Fruit fly (Drosophila melanogaster) whole organism, embryonic: ENCODE results near the gene CG14659.

Experiments used
- Adf1 ChIP-seq: fragments of 200-800 bp; sonication (Bioruptor generic); IDR thresholded peaks from 2 replicates; pipeline ENCODE4 v1.3.6; 2022; ENCODE audit warnings: missing biosample characterization, missing genetic modification characterization
- Bgb ChIP-seq: fragments of 200-800 bp; sonication (Bioruptor generic); IDR thresholded peaks from 2 replicates; pipeline ENCODE4 v1.3.6; 2022; ENCODE audit warnings: missing biosample characterization, missing genetic modification characterization; ENCODE audit not compliant: partially characterized antibody
- Blimp-1 ChIP-seq: fragments of 200-800 bp; sonication (Bioruptor generic); optimal IDR thresholded peaks from 3 replicates; lab custom pipeline; 2018; ENCODE audit warnings: missing biosample characterization, missing genetic modification characterization, mild to moderate bottlenecking, moderate library complexity, missing genetic modification reagents
- CG10462 ChIP-seq: fragments of 200-800 bp; sonication (Bioruptor generic); optimal IDR thresholded peaks from 2 replicates; lab custom pipeline; 2016; ENCODE audit warnings: missing biosample characterization, missing genetic modification characterization
- CG12155 ChIP-seq: fragments of 200-800 bp; sonication (Bioruptor generic); optimal IDR thresholded peaks from 3 replicates; lab custom pipeline; 2016; ENCODE audit warnings: missing biosample characterization, missing genetic modification characterization
- CG12219 ChIP-seq: fragments of 200-800 bp; sonication (Bioruptor generic); optimal IDR thresholded peaks from 3 replicates; lab custom pipeline; 2018; ENCODE audit warnings: missing biosample characterization, mild to moderate bottlenecking, missing genetic modification characterization
- CG13296 ChIP-seq: fragments of 200-800 bp; sonication (Bioruptor generic); optimal IDR thresholded peaks from 3 replicates; lab custom pipeline; 2018; ENCODE audit warnings: missing biosample characterization, mild to moderate bottlenecking, missing genetic modification characterization
- CG1603 ChIP-seq: fragments of 200-800 bp; sonication (Bioruptor generic); optimal IDR thresholded peaks from 2 replicates; lab custom pipeline; 2019; ENCODE audit warnings: missing biosample characterization, mild to moderate bottlenecking, missing genetic modification characterization, moderate library complexity
- CG17612 ChIP-seq: fragments of 200-800 bp; sonication (Bioruptor generic); IDR thresholded peaks from 2 replicates; pipeline ENCODE4 v1.3.6; 2022; ENCODE audit warnings: missing biosample characterization, missing genetic modification characterization
- CG2199 ChIP-seq: fragments of 200-800 bp; sonication (Bioruptor generic); IDR thresholded peaks from 3 replicates; pipeline ENCODE4 v1.3.6; 2022; ENCODE audit warnings: missing biosample characterization, missing genetic modification characterization
- CG3163 ChIP-seq: fragments of 200-800 bp; sonication (Bioruptor generic); optimal IDR thresholded peaks from 3 replicates; lab custom pipeline; 2016; ENCODE audit warnings: missing biosample characterization, missing genetic modification characterization
- CG32767 ChIP-seq: fragments of 200-800 bp; sonication (Bioruptor generic); IDR thresholded peaks from 2 replicates; pipeline ENCODE4 v1.3.6; 2022; ENCODE audit warnings: missing biosample characterization, missing genetic modification characterization
- CG34224 ChIP-seq: fragments of 200-800 bp; sonication (Bioruptor generic); IDR thresholded peaks from 3 replicates; pipeline ENCODE4 v1.3.6; 2022; ENCODE audit warnings: missing biosample characterization, missing genetic modification characterization; ENCODE audit not compliant: partially characterized antibody
- CG34422 ChIP-seq: fragments of 200-800 bp; sonication (Bioruptor generic); IDR thresholded peaks from 3 replicates; pipeline ENCODE4 v1.3.6; 2022; ENCODE audit warnings: missing biosample characterization, missing genetic modification characterization
- CG6791 ChIP-seq: fragments of 200-800 bp; sonication (Bioruptor generic); IDR thresholded peaks from 3 replicates; pipeline ENCODE4 v1.3.6; 2022; ENCODE audit warnings: missing biosample characterization, missing genetic modification characterization; ENCODE audit not compliant: partially characterized antibody
- CG7987 ChIP-seq: fragments of 200-800 bp; sonication (Bioruptor generic); optimal IDR thresholded peaks from 2 replicates; lab custom pipeline; 2018; ENCODE audit warnings: missing biosample characterization, mild to moderate bottlenecking, missing genetic modification characterization, moderate library complexity
- CG9932 ChIP-seq: fragments of 200-800 bp; sonication (Bioruptor generic); IDR thresholded peaks from 2 replicates; pipeline ENCODE4 v1.3.6; 2022; ENCODE audit warnings: missing biosample characterization, missing genetic modification characterization
- Deaf1 ChIP-seq: fragments of 200-800 bp; optimal IDR thresholded peaks from 3 replicates; lab custom pipeline; 2019; ENCODE audit warnings: missing biosample characterization, mild to moderate bottlenecking, missing genetic modification characterization, moderate library complexity
- Hmr ChIP-seq: fragments of 200-800 bp; sonication (Bioruptor generic); optimal IDR thresholded peaks from 3 replicates; lab custom pipeline; 2017; ENCODE audit warnings: mild to moderate bottlenecking, missing biosample characterization, missing genetic modification reagents, missing genetic modification characterization
- Rfx ChIP-seq: fragments of 200-800 bp; sonication (Bioruptor generic); IDR thresholded peaks from 2 replicates; pipeline ENCODE4 v1.3.6; 2022; ENCODE audit warnings: missing biosample characterization, missing genetic modification characterization
- Six4 ChIP-seq: fragments of 200-800 bp; sonication (Bioruptor generic); optimal IDR thresholded peaks from 2 replicates; lab custom pipeline; 2016; ENCODE audit warnings: missing biosample characterization, missing genetic modification characterization
- Stat92E ChIP-seq, 3 experiments: fragments of >200 bp in 2 of 3; fragments of 200-800 bp in 1 of 3; sonication (Bioruptor generic) in 1 of 3; optimal IDR thresholded peaks; 2 replicates each; lab custom pipeline; 2017 to 2019; ENCODE audit warnings: missing biosample characterization in 3 of 3, missing genetic modification characterization in 3 of 3, mild to moderate bottlenecking in 1 of 3, moderate library complexity in 1 of 3
- YL-1 ChIP-seq: fragments of 200-800 bp; sonication (Bioruptor generic); optimal IDR thresholded peaks from 3 replicates; lab custom pipeline; 2017; ENCODE audit warnings: missing biosample characterization, mild to moderate bottlenecking, missing genetic modification characterization
- abd-A ChIP-seq: fragments of 200-800 bp; sonication (Bioruptor generic); optimal IDR thresholded peaks from 3 replicates; lab custom pipeline; 2019; ENCODE audit warnings: missing biosample characterization, mild to moderate bottlenecking, missing genetic modification characterization, moderate library complexity
- cg ChIP-seq: fragments of 200-800 bp; sonication (Bioruptor generic); optimal IDR thresholded peaks from 3 replicates; lab custom pipeline; 2019; ENCODE audit warnings: missing biosample characterization, mild to moderate bottlenecking, missing genetic modification characterization, moderate library complexity
- chinmo ChIP-seq: fragments of 200-800 bp; sonication (Bioruptor generic); IDR thresholded peaks from 4 replicates; pipeline ENCODE4 v1.3.6; 2022; ENCODE audit warnings: missing biosample characterization, missing genetic modification characterization; ENCODE audit not compliant: partially characterized antibody
- chn ChIP-seq: fragments of 200-800 bp; sonication (Bioruptor generic); optimal IDR thresholded peaks from 2 replicates; lab custom pipeline; 2016; ENCODE audit warnings: missing biosample characterization, missing genetic modification characterization
- ci ChIP-seq: fragments of 200-800 bp; sonication (Bioruptor generic); IDR thresholded peaks from 3 replicates; pipeline ENCODE4 v1.3.6; 2022; ENCODE audit warnings: missing biosample characterization, missing genetic modification characterization
- crol ChIP-seq: fragments of 200-800 bp; sonication (Bioruptor generic); IDR thresholded peaks from 2 replicates; pipeline ENCODE4 v1.3.6; 2022; ENCODE audit warnings: missing biosample characterization, missing genetic modification characterization
- dysf ChIP-seq: fragments of 200-800 bp; sonication (Bioruptor generic); IDR thresholded peaks from 3 replicates; pipeline ENCODE4 v1.3.6; 2022; ENCODE audit warnings: missing biosample characterization, missing genetic modification characterization
- insv ChIP-seq, 2 experiments: fragments of 200-800 bp; sonication (Bioruptor generic); optimal IDR thresholded peaks; 3 replicates each; lab custom pipeline; 2016 to 2018; ENCODE audit warnings: missing biosample characterization in 2 of 2, missing genetic modification characterization in 2 of 2
- lab ChIP-seq: fragments of 200-800 bp; sonication (Bioruptor generic); optimal IDR thresholded peaks from 3 replicates; lab custom pipeline; 2017; ENCODE audit warnings: missing biosample characterization, missing genetic modification characterization, mild to moderate bottlenecking, moderate library complexity, missing genetic modification reagents
- lbe ChIP-seq: fragments of 200-800 bp; sonication (Bioruptor generic); optimal IDR thresholded peaks from 2 replicates; lab custom pipeline; 2016; ENCODE audit warnings: missing biosample characterization, mild to moderate bottlenecking, missing genetic modification characterization
- onecut ChIP-seq: fragments of 200-800 bp; sonication (Bioruptor generic); IDR thresholded peaks from 2 replicates; pipeline ENCODE4 v1.3.6; 2022; ENCODE audit warnings: missing biosample characterization, missing genetic modification characterization
- pan ChIP-seq, 4 experiments: fragments of >200 bp in 3 of 4; fragments of 200-800 bp in 1 of 4; sonication (Bioruptor generic) in 1 of 4; optimal IDR thresholded peaks in 3 of 4; IDR thresholded peaks in 1 of 4; 2 replicates each; pipeline versions ENCODE4 v1.3.6 to Lab custom; 2017 to 2022; ENCODE audit warnings: missing biosample characterization in 2 of 4, missing genetic modification characterization in 2 of 4, mixed read lengths in 1 of 4
- phol ChIP-seq: fragments of 200-800 bp; sonication (Bioruptor generic); optimal IDR thresholded peaks from 3 replicates; lab custom pipeline; 2018; ENCODE audit warnings: missing biosample characterization, mild to moderate bottlenecking, missing genetic modification characterization, moderate library complexity
- run ChIP-seq: fragments of 200-800 bp; sonication (Bioruptor generic); optimal IDR thresholded peaks from 3 replicates; lab custom pipeline; 2018; ENCODE audit warnings: missing biosample characterization, mild to moderate bottlenecking, missing genetic modification characterization
- slp2 ChIP-seq: fragments of 200-800 bp; sonication (Bioruptor generic); optimal IDR thresholded peaks from 2 replicates; lab custom pipeline; 2016; ENCODE audit warnings: missing biosample characterization, missing genetic modification characterization
- sna ChIP-seq: fragments of 200-800 bp; sonication (Bioruptor generic); IDR thresholded peaks from 2 replicates; pipeline ENCODE4 v1.3.6; 2022; ENCODE audit warnings: missing biosample characterization, missing genetic modification characterization; ENCODE audit not compliant: partially characterized antibody
- so ChIP-seq: fragments of 200-800 bp; sonication (Bioruptor generic); IDR thresholded peaks from 3 replicates; pipeline ENCODE4 v1.3.6; 2022; ENCODE audit warnings: missing biosample characterization, missing genetic modification characterization
- vvl ChIP-seq: fragments of 200-800 bp; sonication (Bioruptor generic); IDR thresholded peaks from 2 replicates; pipeline ENCODE4 v1.3.6; 2022; ENCODE audit warnings: missing biosample characterization, missing genetic modification characterization
- z ChIP-seq: fragments of 200-800 bp; sonication (Bioruptor generic); IDR thresholded peaks from 3 replicates; pipeline ENCODE4 v1.3.6; 2022; ENCODE audit warnings: missing biosample characterization, missing genetic modification characterization
- zfh2 ChIP-seq: fragments of 200-800 bp; sonication (Bioruptor generic); optimal IDR thresholded peaks from 2 replicates; lab custom pipeline; 2016; ENCODE audit warnings: missing biosample characterization, missing genetic modification characterization

Gene CG14659

DNA sequence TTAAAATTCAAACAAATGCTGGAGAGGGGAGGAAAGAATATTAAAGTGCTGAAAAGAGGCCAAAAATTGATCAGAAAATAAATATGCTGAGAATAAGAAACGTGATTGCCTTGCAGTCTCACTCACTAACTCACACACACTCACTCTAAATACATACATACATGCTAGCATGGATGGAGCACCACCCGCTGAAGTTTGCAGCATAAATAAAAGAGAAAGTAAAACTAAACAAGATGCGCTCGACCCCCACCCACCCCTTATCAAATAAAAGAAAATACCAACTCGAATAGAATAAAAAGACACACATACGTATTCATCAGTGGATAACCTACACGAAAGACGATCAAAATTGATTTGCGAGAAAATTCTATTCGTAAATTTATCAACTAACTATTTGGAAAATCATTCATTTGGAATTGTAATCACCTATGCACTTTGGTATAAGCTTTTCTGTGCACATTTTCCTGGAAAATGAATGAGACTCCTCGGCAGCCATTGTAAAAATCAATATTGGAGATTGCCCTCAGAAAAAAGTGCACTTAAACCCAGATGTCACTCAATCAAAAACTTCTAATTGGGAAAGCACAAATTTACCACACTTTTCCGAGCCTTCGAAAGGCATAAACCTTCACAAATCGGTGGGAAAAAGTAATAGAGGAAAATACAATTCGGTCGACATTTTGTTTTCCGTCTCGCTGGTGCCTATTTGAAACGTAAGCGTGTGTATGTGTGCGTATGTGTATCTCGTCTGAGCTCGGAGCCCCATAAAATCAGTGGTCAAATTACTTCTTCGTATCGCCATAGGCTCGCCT is 19.8 kb downstream of the CG14659 start, which contains the start of gene Gmppb:
Gene Gmppb, plus strand, starts transcription at position 321 of the 812 bp plus-strand sequence.
- peak; percentile 92 for TF ChIP-seq Blimp-1 (GFP tag; lab: Kevin White, UChicago)
- TF ChIP-seq CG32767 (GFP tag; lab: Robert Waterston, UW), result peak; percentile 38; the same call in 1 of the 2 replicates
- TF ChIP-seq CG2199 (GFP tag; lab: Robert Waterston, UW), result 0 out of 3 replicates have a peak, but pooled peaks have one; percentile 19
- TF ChIP-seq CG1603 (tag; lab: Kevin White, UChicago), result no peak
- peak; percentile 93 for TF ChIP-seq phol (tag; lab: Kevin White, UChicago)
- TF ChIP-seq z (GFP tag; lab: Robert Waterston, UW), result peak; percentile 93
- TF ChIP-seq chinmo (GFP tag; lab: Robert Waterston, UW), result 0 out of 4 replicates have a peak, but pooled peaks have one; percentile 9
- peak; percentile 49; the same call in 1 of the 2 replicates for TF ChIP-seq crol
- peak; percentile 78 for TF ChIP-seq cg (GFP tag; lab: Kevin White, UChicago)
- TF ChIP-seq onecut (GFP tag; lab: Robert Waterston, UW), result peak; percentile 86
- TF ChIP-seq ci (GFP tag; lab: Robert Waterston, UW), result peak; percentile 15; the same call in 1 of the 3 replicates
- peak; percentile 72 for TF ChIP-seq YL-1 (GFP tag; lab: Kevin White, UChicago)
- no peak for TF ChIP-seq zfh2 (GFP tag; lab: Kevin White, UChicago)
- TF ChIP-seq Bgb (GFP tag; lab: Robert Waterston, UW), result no peak
- TF ChIP-seq Six4 (GFP tag; lab: Kevin White, UChicago), result no peak
- peak in 1 of 3 experiments; percentile 72 for TF ChIP-seq Stat92E (GFP tag; optimal IDR thresholded peaks at IDR 0.05; lab: Kevin White, UChicago)
- peak; percentile 29; the same call in 1 of the 2 replicates for TF ChIP-seq sna (GFP tag; lab: Robert Waterston, UW)
- TF ChIP-seq, all 482 proteins: peak for 13

DNA sequence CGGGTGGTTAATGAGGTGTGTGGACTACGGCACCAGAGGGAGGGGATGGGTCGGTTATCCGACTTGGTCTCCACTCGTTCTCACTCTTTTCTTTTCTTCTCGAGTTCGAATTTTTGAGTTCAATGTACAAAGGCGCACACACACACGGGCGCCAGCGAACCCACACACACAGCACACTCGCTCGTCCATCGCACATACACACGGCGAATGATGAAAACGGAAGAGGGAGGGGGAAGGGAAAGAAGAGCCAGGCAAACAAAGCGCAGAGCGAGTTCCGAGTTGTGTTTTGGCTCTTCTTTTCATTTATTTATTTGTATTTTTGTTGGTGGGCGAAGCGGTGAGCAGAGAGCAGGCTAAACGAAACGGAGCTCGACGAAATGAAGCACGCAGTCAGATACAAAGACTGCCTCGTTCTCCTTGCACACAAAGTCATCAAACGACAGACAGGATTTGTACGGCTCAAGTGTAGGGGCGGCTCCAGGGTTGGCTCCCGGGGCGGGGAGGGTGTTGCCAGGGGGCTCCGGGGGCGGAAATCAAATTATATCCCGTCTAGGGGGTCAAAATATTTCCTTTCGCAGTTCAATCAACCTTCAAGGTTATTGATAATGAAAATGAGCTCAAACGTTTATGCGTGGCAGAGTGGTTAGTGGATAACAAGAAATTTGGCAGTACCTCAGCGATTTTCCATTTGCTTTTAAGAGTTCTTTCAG is 21.0 kb downstream of the CG14659 start:
- TF ChIP-seq CG10462 (GFP tag; lab: Kevin White, UChicago), result no peak
- TF ChIP-seq CG9932, result no peak
- no peak for TF ChIP-seq pan (optimal IDR thresholded peaks at IDR 0.05; lab: Kevin White, UChicago)
- TF ChIP-seq pan (GFP tag; optimal IDR thresholded peaks at IDR 0.05 in 1 of 2, IDR thresholded peaks at IDR 0.05 in 1 of 2), result peak in 1 of 2 experiments; percentile 10
- peak; percentile 13 for TF ChIP-seq Hmr (GFP tag; lab: Kevin White, UChicago)
- peak; percentile 25; the same call in 1 of the 2 replicates for TF ChIP-seq Adf1
- peak; percentile 29 for TF ChIP-seq CG3163 (GFP tag; lab: Kevin White, UChicago)
- no peak for TF ChIP-seq slp2 (GFP tag; lab: Kevin White, UChicago)
- peak; percentile 28; the same call in 1 of the 2 replicates for TF ChIP-seq Bgb (GFP tag; lab: Robert Waterston, UW)
- TF ChIP-seq Deaf1 (tag; lab: Kevin White, UChicago), result peak; percentile 87
- TF ChIP-seq insv (GFP tag; optimal IDR thresholded peaks at IDR 0.05; lab: Kevin White, UChicago), result no peak
- no peak for TF ChIP-seq run (tag; lab: Kevin White, UChicago)
- peak; percentile 5 for TF ChIP-seq chn
- TF ChIP-seq CG6791 (GFP tag; lab: Robert Waterston, UW), result peak; percentile 14; the same call in 1 of the 3 replicates
- TF ChIP-seq lab (GFP tag; lab: Kevin White, UChicago), result peak; percentile 11
- TF ChIP-seq CG12219 (GFP tag; lab: Kevin White, UChicago), result peak; percentile 2
- peak; percentile 97 for TF ChIP-seq z (GFP tag; lab: Robert Waterston, UW)
- peak; percentile 75 for TF ChIP-seq lbe (GFP tag; lab: Kevin White, UChicago)
- TF ChIP-seq CG7987, result peak; percentile 31
- TF ChIP-seq dysf (GFP tag; lab: Robert Waterston, UW), result no peak
- TF ChIP-seq vvl (GFP tag; lab: Robert Waterston, UW), result peak; percentile 50; the same call in 1 of the 2 replicates
- no peak for TF ChIP-seq CG17612 (GFP tag; lab: Robert Waterston, UW)
- TF ChIP-seq Rfx (GFP tag; lab: Robert Waterston, UW), result 0 out of 2 replicates have a peak, but pooled peaks have one; percentile 20
- no peak for TF ChIP-seq Stat92E (GFP tag; optimal IDR thresholded peaks at IDR 0.05; lab: Kevin White, UChicago)
- TF ChIP-seq abd-A, result peak; percentile 84
- peak; percentile 3 for TF ChIP-seq CG13296 (GFP tag; lab: Kevin White, UChicago)
- TF ChIP-seq CG12155 (GFP tag; lab: Kevin White, UChicago), result peak; percentile 57
- TF ChIP-seq CG34224, result 0 out of 3 replicates have a peak, but pooled peaks have one; percentile 25
- TF ChIP-seq so, result no peak
- TF ChIP-seq CG34422 (GFP tag; lab: Robert Waterston, UW), result 0 out of 3 replicates have a peak, but pooled peaks have one; percentile 40
